Worm (Caenorhabditis elegans): ENCODE results near the gene Y94A7B.11.

The Y94A7B.11 gene

ce11 chrV:17805323-17805722 lies 2.9 kb upstream of the Y94A7B.11 start, which contains the start of gene srh-291:
srh-291 (plus strand) TSS chrV:17805623.
- no peak for TF ChIP-seq ceh-16 (tag; optimal IDR thresholded peaks at IDR 0.05)
- TF ChIP-seq ama-1 (optimal IDR thresholded peaks at IDR 0.05) = no peak
- TF ChIP-seq lin-15B (tag; optimal IDR thresholded peaks at IDR 0.05) = no peak
- TF ChIP-seq R02D3.7 (tag; optimal IDR thresholded peaks at IDR 0.05) = no peak
- no peak for TF ChIP-seq nhr-77 (tag; optimal IDR thresholded peaks at IDR 0.05)
- no peak for TF ChIP-seq elt-1 (tag; optimal IDR thresholded peaks at IDR 0.05)
- TF ChIP-seq tbx-2 (tag; optimal IDR thresholded peaks at IDR 0.05) = no peak
- TF ChIP-seq aly-2 (tag; optimal IDR thresholded peaks at IDR 0.05) = no peak
- TF ChIP-seq nhr-12 (tag; optimal IDR thresholded peaks at IDR 0.05) = no peak
- no peak for TF ChIP-seq ZK546.5 (tag; optimal IDR thresholded peaks at IDR 0.05)
- no peak for TF ChIP-seq nhr-11 (tag; optimal IDR thresholded peaks at IDR 0.05)
- no peak for TF ChIP-seq fos-1 (tag; optimal IDR thresholded peaks at IDR 0.05)
- TF ChIP-seq sea-2 (GFP tag; optimal IDR thresholded peaks at IDR 0.05) = no peak
- TF ChIP-seq fkh-2 (tag; optimal IDR thresholded peaks at IDR 0.05) = no peak
- no peak for TF ChIP-seq nhr-76 (tag; optimal IDR thresholded peaks at IDR 0.05)
- no peak for TF ChIP-seq elt-3 (tag; optimal IDR thresholded peaks at IDR 0.05)

- no peak for TF ChIP-seq nhr-11 (tag; optimal IDR thresholded peaks at IDR 0.05)
- TF ChIP-seq unc-39 (tag; optimal IDR thresholded peaks at IDR 0.05) = no peak
- no peak for TF ChIP-seq snpc-4 (tag; optimal IDR thresholded peaks at IDR 0.05)
- TF ChIP-seq jun-1 (tag; optimal IDR thresholded peaks at IDR 0.05) = no peak
- no peak for TF ChIP-seq mdl-1 (tag; optimal IDR thresholded peaks at IDR 0.05)
- no peak for TF ChIP-seq nhr-28 (tag; optimal IDR thresholded peaks at IDR 0.05)
- no peak for TF ChIP-seq unc-62 (GFP tag; optimal IDR thresholded peaks at IDR 0.05)
- no peak for TF ChIP-seq elt-1 (tag; optimal IDR thresholded peaks at IDR 0.05)
- TF ChIP-seq fkh-10 (GFP tag; optimal IDR thresholded peaks at IDR 0.05) = no peak
- TF ChIP-seq elt-3 (tag; optimal IDR thresholded peaks at IDR 0.05) = no peak
- no peak for TF ChIP-seq tbx-2 (tag; optimal IDR thresholded peaks at IDR 0.05)
- TF ChIP-seq fos-1 (tag; optimal IDR thresholded peaks at IDR 0.05) = no peak
- TF ChIP-seq ama-1 (optimal IDR thresholded peaks at IDR 0.05) = no peak
- TF ChIP-seq ceh-9 (tag; optimal IDR thresholded peaks at IDR 0.05) = no peak
- TF ChIP-seq fkh-2 (tag; optimal IDR thresholded peaks at IDR 0.05) = no peak
- no peak for TF ChIP-seq skn-1 (tag; optimal IDR thresholded peaks at IDR 0.05)
These were observed 1.9 kb downstream of the Y94A7B.11 start, which contains the start of gene srh-287 for ce11 chrV:17800538-17800937. srh-287 (plus strand) TSS chrV:17800838.

- no peak for TF ChIP-seq fos-1 (tag; optimal IDR thresholded peaks at IDR 0.05)
- TF ChIP-seq pqm-1 (tag; optimal IDR thresholded peaks at IDR 0.05) = no peak
- TF ChIP-seq ceh-16 (tag; optimal IDR thresholded peaks at IDR 0.05) = no peak
- TF ChIP-seq fkh-2 (tag; optimal IDR thresholded peaks at IDR 0.05) = no peak
- TF ChIP-seq ama-1 (optimal IDR thresholded peaks at IDR 0.05) = no peak
- TF ChIP-seq elt-2 (tag; optimal IDR thresholded peaks at IDR 0.05) = no peak
- TF ChIP-seq egl-27 (tag; optimal IDR thresholded peaks at IDR 0.05) = no peak
- no peak for TF ChIP-seq nhr-43 (tag; optimal IDR thresholded peaks at IDR 0.05; ENCODE audit: poor library complexity, severe bottlenecking)
- TF ChIP-seq jun-1 (tag; optimal IDR thresholded peaks at IDR 0.05) = no peak
- no peak for TF ChIP-seq mml-1 (tag; optimal IDR thresholded peaks at IDR 0.05)
- no peak for TF ChIP-seq nhr-12 (tag; optimal IDR thresholded peaks at IDR 0.05)
- TF ChIP-seq elt-3 (tag; optimal IDR thresholded peaks at IDR 0.05) = no peak
- TF ChIP-seq lsy-12 (tag; optimal IDR thresholded peaks at IDR 0.05) = no peak
- TF ChIP-seq ceh-28 (tag; optimal IDR thresholded peaks at IDR 0.05) = no peak
- no peak for TF ChIP-seq aly-2 (tag; optimal IDR thresholded peaks at IDR 0.05)
- no peak for TF ChIP-seq lin-15B (tag; optimal IDR thresholded peaks at IDR 0.05)
- TF ChIP-seq nfya-1 (tag; optimal IDR thresholded peaks at IDR 0.05; ENCODE audit: insufficient read depth) = no peak
These were observed 3.6 kb downstream of the Y94A7B.11 start, which contains the start of gene srx-18 for ce11 chrV:17798789-17799188. srx-18 (minus strand) TSS chrV:17798889.

- no peak for TF ChIP-seq nhr-23 (tag; optimal IDR thresholded peaks at IDR 0.05)
- TF ChIP-seq fkh-2 (tag; optimal IDR thresholded peaks at IDR 0.05) = no peak
- no peak for TF ChIP-seq zag-1 (tag; optimal IDR thresholded peaks at IDR 0.05)
- TF ChIP-seq nhr-43 (tag; optimal IDR thresholded peaks at IDR 0.05; ENCODE audit: poor library complexity, severe bottlenecking) = no peak
- TF ChIP-seq ztf-11 (tag; optimal IDR thresholded peaks at IDR 0.05) = no peak
- TF ChIP-seq aly-2 (tag; optimal IDR thresholded peaks at IDR 0.05) = no peak
- no peak for TF ChIP-seq lsy-12 (tag; optimal IDR thresholded peaks at IDR 0.05)
These were observed 6.8 kb downstream of the Y94A7B.11 start, which contains the start of gene srh-288 for ce11 chrV:17795655-17796054. srh-288 (minus strand) TSS chrV:17795755.

Data from whole organism, L3 larva.